Fruit fly (Drosophila melanogaster) whole organism, embryonic: ENCODE results near the gene CG14866.

Experiments used
- C15 ChIP-seq: fragments of 200-800 bp; sonication (Bioruptor generic); IDR thresholded peaks from 3 replicates; pipeline ENCODE4 v1.3.6; 2022; ENCODE audit warnings: missing biosample characterization, missing genetic modification characterization
- CG10267 ChIP-seq: fragments of 200-800 bp; sonication (Bioruptor generic); optimal IDR thresholded peaks from 2 replicates; lab custom pipeline; 2018; ENCODE audit warnings: missing biosample characterization, mild to moderate bottlenecking, missing genetic modification characterization, moderate library complexity
- CG10543 ChIP-seq: fragments of 200-800 bp; sonication (Bioruptor generic); optimal IDR thresholded peaks from 3 replicates; lab custom pipeline; 2017; ENCODE audit warnings: missing biosample characterization, mild to moderate bottlenecking, missing genetic modification characterization, moderate library complexity
- CG11695 ChIP-seq: fragments of 200-800 bp; sonication (Bioruptor generic); IDR thresholded peaks from 3 replicates; pipeline ENCODE4 v1.3.6; 2022; ENCODE audit warnings: missing biosample characterization, missing genetic modification characterization
- CG12104 ChIP-seq: fragments of 200-800 bp; sonication (Bioruptor generic); optimal IDR thresholded peaks from 3 replicates; lab custom pipeline; 2016; ENCODE audit warnings: missing biosample characterization, missing genetic modification characterization
- CG12155 ChIP-seq: fragments of 200-800 bp; sonication (Bioruptor generic); optimal IDR thresholded peaks from 3 replicates; lab custom pipeline; 2016; ENCODE audit warnings: missing biosample characterization, missing genetic modification characterization
- CG13287 ChIP-seq: fragments of 200-800 bp; sonication (Bioruptor generic); IDR thresholded peaks from 2 replicates; pipeline ENCODE4 v1.3.6; 2022; ENCODE audit warnings: missing biosample characterization, missing genetic modification characterization; ENCODE audit not compliant: partially characterized antibody
- CG14860 ChIP-seq: fragments of 200-800 bp; sonication (Bioruptor generic); IDR thresholded peaks from 3 replicates; pipeline ENCODE4 v1.3.6; 2022; ENCODE audit warnings: missing biosample characterization, missing genetic modification characterization; ENCODE audit not compliant: partially characterized antibody
- CG15011 ChIP-seq: fragments of 200-800 bp; sonication (Bioruptor generic); optimal IDR thresholded peaks from 3 replicates; lab custom pipeline; 2018; ENCODE audit warnings: missing biosample characterization, mild to moderate bottlenecking, missing genetic modification characterization
- CG15696 ChIP-seq: fragments of 200-800 bp; sonication (Bioruptor generic); optimal IDR thresholded peaks from 2 replicates; lab custom pipeline; 2019; ENCODE audit warnings: missing biosample characterization, mild to moderate bottlenecking, missing genetic modification characterization, moderate library complexity
- CG16815 ChIP-seq: fragments of 200-800 bp; sonication (Bioruptor generic); optimal IDR thresholded peaks from 3 replicates; lab custom pipeline; 2017; ENCODE audit warnings: missing biosample characterization, mild to moderate bottlenecking, missing genetic modification characterization
- CG17359 ChIP-seq: fragments of 200-800 bp; sonication (Bioruptor generic); optimal IDR thresholded peaks from 3 replicates; lab custom pipeline; 2018; ENCODE audit warnings: missing biosample characterization, mild to moderate bottlenecking, missing genetic modification characterization, moderate library complexity
- CG17568 ChIP-seq: fragments of 200-800 bp; sonication (Bioruptor generic); optimal IDR thresholded peaks from 2 replicates; lab custom pipeline; 2018; ENCODE audit warnings: missing biosample characterization, mild to moderate bottlenecking, missing genetic modification characterization, moderate library complexity
- CG2712 ChIP-seq: fragments of 200-800 bp; optimal IDR thresholded peaks from 3 replicates; lab custom pipeline; 2019; ENCODE audit warnings: missing biosample characterization, mild to moderate bottlenecking, missing genetic modification characterization, moderate library complexity
- CG3281 ChIP-seq: fragments of 200-800 bp; sonication (Bioruptor generic); optimal IDR thresholded peaks from 3 replicates; lab custom pipeline; 2017; ENCODE audit warnings: missing biosample characterization, mild to moderate bottlenecking, missing genetic modification characterization
- CG3726 ChIP-seq: fragments of 200-800 bp; sonication (Bioruptor generic); IDR thresholded peaks from 3 replicates; pipeline ENCODE4, ENCODE4 v1.3.6; 2022; ENCODE audit warnings: missing biosample characterization, missing genetic modification characterization
- CG3838 ChIP-seq: fragments of 200-800 bp; sonication (Bioruptor generic); optimal IDR thresholded peaks from 3 replicates; lab custom pipeline; 2016; ENCODE audit warnings: missing biosample characterization, missing genetic modification characterization
- CG5245 ChIP-seq: fragments of 200-800 bp; sonication (Bioruptor generic); optimal IDR thresholded peaks from 3 replicates; lab custom pipeline; 2016; ENCODE audit warnings: missing biosample characterization, missing genetic modification characterization
- CG6654 ChIP-seq: fragments of 200-800 bp; sonication (Bioruptor generic); optimal IDR thresholded peaks from 2 replicates; lab custom pipeline; 2017; ENCODE audit warnings: missing biosample characterization, mild to moderate bottlenecking, missing genetic modification characterization
- CG7271 ChIP-seq: fragments of 200-800 bp; sonication (Bioruptor generic); optimal IDR thresholded peaks from 2 replicates; lab custom pipeline; 2018; ENCODE audit warnings: missing biosample characterization, mild to moderate bottlenecking, missing genetic modification characterization, moderate library complexity
- CG8089 ChIP-seq: fragments of 200-800 bp; sonication (Bioruptor generic); optimal IDR thresholded peaks from 3 replicates; lab custom pipeline; 2016; ENCODE audit warnings: missing biosample characterization, missing genetic modification characterization
- CG8359 ChIP-seq: fragments of 200-800 bp; sonication (Bioruptor generic); optimal IDR thresholded peaks from 2 replicates; lab custom pipeline; 2017; ENCODE audit warnings: missing biosample characterization, mild to moderate bottlenecking, missing genetic modification characterization, borderline replicate concordance
- CTCF ChIP-seq: fragments of 200-800 bp; sonication (Bioruptor generic); optimal IDR thresholded peaks from 2 replicates; lab custom pipeline; 2017; ENCODE audit warnings: missing biosample characterization, mild to moderate bottlenecking, missing genetic modification characterization, moderate library complexity
- Dad ChIP-seq: fragments of 200-800 bp; sonication (Bioruptor generic); optimal IDR thresholded peaks from 3 replicates; lab custom pipeline; 2016; ENCODE audit warnings: missing biosample characterization, missing genetic modification characterization
- Dek ChIP-seq: fragments of 200-800 bp; sonication (Bioruptor generic); optimal IDR thresholded peaks from 3 replicates; lab custom pipeline; 2019; ENCODE audit warnings: missing biosample characterization, mild to moderate bottlenecking, missing genetic modification characterization, moderate library complexity
- ERR ChIP-seq: fragments of 200-800 bp; sonication (Bioruptor generic); optimal IDR thresholded peaks from 2 replicates; lab custom pipeline; 2016; ENCODE audit warnings: missing biosample characterization, missing genetic modification characterization
- H2.0 ChIP-seq: fragments of 200-800 bp; sonication (Bioruptor generic); IDR thresholded peaks from 2 replicates; pipeline ENCODE4 v1.3.6; 2022; ENCODE audit warnings: missing biosample characterization, missing genetic modification characterization
- HLH54F ChIP-seq: fragments of 200-800 bp; sonication (Bioruptor generic); optimal IDR thresholded peaks from 3 replicates; lab custom pipeline; 2016; ENCODE audit warnings: missing biosample characterization, missing genetic modification characterization
- Hmx ChIP-seq: fragments of 200-800 bp; sonication (Bioruptor generic); optimal IDR thresholded peaks from 2 replicates; lab custom pipeline; 2016; ENCODE audit warnings: missing biosample characterization, missing genetic modification characterization
- Hr39 ChIP-seq: fragments of >200 bp; optimal IDR thresholded peaks from 2 replicates; lab custom pipeline; 2017
- Hr78 ChIP-seq, 2 experiments: fragments of 200-800 bp in 1 of 2; fragments of >200 bp in 1 of 2; sonication (Bioruptor generic) in 1 of 2; optimal IDR thresholded peaks; 2 replicates each; lab custom pipeline; 2017 to 2019; ENCODE audit warnings: missing biosample characterization in 2 of 2, missing genetic modification characterization in 2 of 2, mild to moderate bottlenecking in 1 of 2, moderate library complexity in 1 of 2
- Lim3 ChIP-seq: fragments of 200-800 bp; sonication (Bioruptor generic); IDR thresholded peaks from 2 replicates; pipeline ENCODE4 v1.3.6; 2022; ENCODE audit warnings: missing biosample characterization, missing genetic modification characterization
- MBD-R2 ChIP-seq: fragments of 200-800 bp; sonication (Bioruptor generic); IDR thresholded peaks from 2 replicates; pipeline ENCODE4 v1.3.6; 2022; ENCODE audit warnings: missing biosample characterization, missing genetic modification characterization
- NC2α ChIP-seq: fragments of 200-800 bp; sonication (Bioruptor generic); optimal IDR thresholded peaks from 2 replicates; lab custom pipeline; 2016; ENCODE audit warnings: missing biosample characterization, missing genetic modification characterization
- Nf-YB ChIP-seq: fragments of 200-800 bp; sonication (Bioruptor generic); optimal IDR thresholded peaks from 3 replicates; lab custom pipeline; 2019; ENCODE audit warnings: missing biosample characterization, mild to moderate bottlenecking, missing genetic modification characterization, moderate library complexity
- NfI ChIP-seq: fragments of 200-800 bp; sonication (Bioruptor generic); optimal IDR thresholded peaks from 3 replicates; lab custom pipeline; 2018; ENCODE audit warnings: missing biosample characterization, mild to moderate bottlenecking, missing genetic modification characterization, moderate library complexity
- YL-1 ChIP-seq: fragments of 200-800 bp; sonication (Bioruptor generic); optimal IDR thresholded peaks from 3 replicates; lab custom pipeline; 2017; ENCODE audit warnings: missing biosample characterization, mild to moderate bottlenecking, missing genetic modification characterization
- aop ChIP-seq: fragments of 200-800 bp; sonication (Bioruptor generic); IDR thresholded peaks from 2 replicates; pipeline ENCODE4 v1.3.6; 2022; ENCODE audit warnings: missing biosample characterization, missing genetic modification characterization
- ase ChIP-seq: fragments of 200-800 bp; sonication (Bioruptor generic); IDR thresholded peaks from 3 replicates; pipeline ENCODE4 v1.3.6; 2022; ENCODE audit warnings: missing biosample characterization, missing genetic modification characterization
- ash1 ChIP-seq: fragments of 200-800 bp; sonication (Bioruptor generic); optimal IDR thresholded peaks from 2 replicates; lab custom pipeline; 2018; ENCODE audit warnings: missing biosample characterization, mild to moderate bottlenecking, missing genetic modification characterization
- dmrt99B ChIP-seq: fragments of 200-800 bp; sonication (Bioruptor generic); optimal IDR thresholded peaks from 2 replicates; lab custom pipeline; 2018; ENCODE audit warnings: missing biosample characterization, mild to moderate bottlenecking, missing genetic modification characterization, moderate library complexity
- exex ChIP-seq: fragments of 200-800 bp; sonication (Bioruptor generic); optimal IDR thresholded peaks from 4 replicates; lab custom pipeline; 2018; ENCODE audit warnings: missing biosample characterization, mild to moderate bottlenecking, missing genetic modification characterization, moderate library complexity
- fd102C ChIP-seq: fragments of 200-800 bp; sonication (Bioruptor generic); optimal IDR thresholded peaks from 2 replicates; lab custom pipeline; 2018; ENCODE audit warnings: missing biosample characterization, mild to moderate bottlenecking, missing genetic modification characterization, moderate library complexity
- kni ChIP-seq: fragments of 200-800 bp; sonication (Bioruptor generic); optimal IDR thresholded peaks from 3 replicates; lab custom pipeline; 2017; ENCODE audit warnings: mild to moderate bottlenecking, missing biosample characterization, missing genetic modification reagents, missing genetic modification characterization
- lab ChIP-seq: fragments of 200-800 bp; sonication (Bioruptor generic); optimal IDR thresholded peaks from 3 replicates; lab custom pipeline; 2017; ENCODE audit warnings: missing biosample characterization, missing genetic modification characterization, mild to moderate bottlenecking, moderate library complexity, missing genetic modification reagents
- lmd ChIP-seq: fragments of 200-800 bp; sonication (Bioruptor generic); IDR thresholded peaks from 2 replicates; pipeline ENCODE4 v1.3.6; 2022; ENCODE audit warnings: missing biosample characterization, missing genetic modification characterization
- pb ChIP-seq: fragments of 200-800 bp; sonication (Bioruptor generic); optimal IDR thresholded peaks from 3 replicates; lab custom pipeline; 2016; ENCODE audit warnings: missing biosample characterization, missing genetic modification characterization
- row ChIP-seq: fragments of 200-800 bp; sonication (Bioruptor generic); IDR thresholded peaks from 3 replicates; pipeline ENCODE4 v1.3.6; 2022; ENCODE audit warnings: missing biosample characterization, missing genetic modification characterization
- run ChIP-seq: fragments of 200-800 bp; sonication (Bioruptor generic); optimal IDR thresholded peaks from 3 replicates; lab custom pipeline; 2018; ENCODE audit warnings: missing biosample characterization, mild to moderate bottlenecking, missing genetic modification characterization
- slp2 ChIP-seq: fragments of 200-800 bp; sonication (Bioruptor generic); optimal IDR thresholded peaks from 2 replicates; lab custom pipeline; 2016; ENCODE audit warnings: missing biosample characterization, missing genetic modification characterization
- sob ChIP-seq: fragments of 200-800 bp; sonication (Bioruptor generic); IDR thresholded peaks from 2 replicates; pipeline ENCODE4 v1.3.6; 2022; ENCODE audit warnings: missing biosample characterization, missing genetic modification characterization
- yki ChIP-seq: fragments of >200 bp; optimal IDR thresholded peaks from 3 replicates; lab custom pipeline; 2018
- zen ChIP-seq: fragments of 200-800 bp; sonication (Bioruptor generic); optimal IDR thresholded peaks from 3 replicates; lab custom pipeline; 2018; ENCODE audit warnings: missing biosample characterization, mild to moderate bottlenecking, missing genetic modification characterization, moderate library complexity

Gene CG14866

dm6 chr3R:15361490-15361889, 45.2 kb downstream of the CG14866 start, which contains the start of the genes Cog2 and Trax (continued):
- TF ChIP-seq lmd (GFP tag; lab: Robert Waterston, UW), result no peak
- TF ChIP-seq run (tag; lab: Kevin White, UChicago), result no peak
- TF ChIP-seq CG12155 (GFP tag; lab: Kevin White, UChicago), result no peak
- no peak for TF ChIP-seq CG3838 (GFP tag; lab: Kevin White, UChicago)
- no peak for TF ChIP-seq Dek (tag; lab: Kevin White, UChicago)
- TF ChIP-seq CG16815, result no peak
- TF ChIP-seq CTCF (GFP tag; lab: Kevin White, UChicago), result no peak
- TF ChIP-seq ERR (GFP tag; lab: Kevin White, UChicago), result no peak
- TF ChIP-seq Hr78 (GFP tag; optimal IDR thresholded peaks at IDR 0.05; lab: Kevin White, UChicago), result no peak
- no peak for TF ChIP-seq CG8089 (GFP tag; lab: Kevin White, UChicago)
- TF ChIP-seq CG5245, result no peak
- no peak for TF ChIP-seq CG3726 (GFP tag; lab: Robert Waterston, UW)
- no peak for TF ChIP-seq zen (tag; lab: Kevin White, UChicago)
- TF ChIP-seq CG17568 (GFP tag; lab: Kevin White, UChicago), result no peak
- no peak for TF ChIP-seq pb
- no peak for TF ChIP-seq CG7271 (tag; lab: Kevin White, UChicago)
- TF ChIP-seq ash1, result no peak
- no peak for TF ChIP-seq Hr39 (lab: Kevin White, UChicago)
- peak; percentile 41 for TF ChIP-seq YL-1
- no peak for TF ChIP-seq dmrt99B
- no peak for TF ChIP-seq CG15696
- TF ChIP-seq MBD-R2, result peak; percentile 82
- no peak for TF ChIP-seq fd102C (GFP tag; lab: Kevin White, UChicago)
- TF ChIP-seq Lim3 (GFP tag; lab: Robert Waterston, UW), result no peak
- TF ChIP-seq exex (tag; lab: Kevin White, UChicago), result no peak
- no peak for TF ChIP-seq Dad (GFP tag; lab: Kevin White, UChicago)
- TF ChIP-seq Nf-YB (GFP tag; lab: Kevin White, UChicago), result no peak
- no peak for TF ChIP-seq CG2712
- no peak for TF ChIP-seq HLH54F (GFP tag; lab: Kevin White, UChicago)
- TF ChIP-seq slp2, result no peak
- peak; percentile 60 for TF ChIP-seq CG10267
- no peak for TF ChIP-seq CG10543 (GFP tag; lab: Kevin White, UChicago)
- no peak for TF ChIP-seq row (GFP tag; lab: Robert Waterston, UW)
- no peak for TF ChIP-seq C15 (GFP tag; lab: Robert Waterston, UW)
- peak; percentile 95 for TF ChIP-seq CG13287 (GFP tag; lab: Robert Waterston, UW)
- peak; percentile 72 for TF ChIP-seq CG14860
- TF ChIP-seq ase (GFP tag; lab: Robert Waterston, UW), result no peak
- no peak for TF ChIP-seq lab (GFP tag; lab: Kevin White, UChicago)
- TF ChIP-seq kni (GFP tag; lab: Kevin White, UChicago), result no peak
- no peak for TF ChIP-seq CG12104 (GFP tag; lab: Kevin White, UChicago)
- TF ChIP-seq sob (GFP tag; lab: Robert Waterston, UW), result no peak
- TF ChIP-seq NfI (GFP tag; lab: Kevin White, UChicago), result no peak
- TF ChIP-seq Hmx (GFP tag; lab: Kevin White, UChicago), result no peak
- TF ChIP-seq aop, result no peak
- no peak for TF ChIP-seq CG15011 (GFP tag; lab: Kevin White, UChicago)
- TF ChIP-seq CG6654 (GFP tag; lab: Kevin White, UChicago), result no peak
- TF ChIP-seq CG17359 (tag; lab: Kevin White, UChicago), result no peak
- TF ChIP-seq NC2α (GFP tag; lab: Kevin White, UChicago), result no peak
- no peak for TF ChIP-seq CG3281
- no peak for TF ChIP-seq H2.0 (GFP tag; lab: Robert Waterston, UW)
- TF ChIP-seq yki (lab: Kevin White, UChicago), result no peak
- no peak for TF ChIP-seq CG11695 (GFP tag; lab: Robert Waterston, UW)
- no peak for TF ChIP-seq CG8359 (GFP tag; lab: Kevin White, UChicago)
